Worm (Caenorhabditis elegans) whole organism, midembryonic: ENCODE data around the gene hmg-4.
A peak's percentile ranks its signal among the peaks of the same experiment; 100 is the strongest.

Experiments
- T22C8.4 ChIP-seq: fragments of 200-800 bp; sonication (Bioruptor generic); IDR thresholded peaks from 2 replicates; pipeline ENCODE4 v1.3.6; 2022; ENCODE audit warnings: missing genetic modification characterization, missing compliant biosample characterization
- cog-1 ChIP-seq: sonication (generic microtip); optimal IDR thresholded peaks from 2 replicates; lab custom pipeline; 2016; ENCODE audit warnings: missing genetic modification characterization, missing compliant biosample characterization
- flt-1 ChIP-seq: fragments of 200-800 bp; sonication (Bioruptor generic); IDR thresholded peaks from 2 replicates; pipeline ENCODE4 v1.3.6; 2022; ENCODE audit warnings: missing genetic modification characterization, missing compliant biosample characterization
- klf-2 ChIP-seq: fragments of 200-800 bp; sonication (Bioruptor generic); conservative IDR thresholded peaks from 2 replicates; pipeline ENCODE4 v1.3.6; 2022; ENCODE audit warnings: missing genetic modification reagents, missing genetic modification characterization, missing compliant biosample characterization
- med-1 ChIP-seq: sonication (generic microtip); optimal IDR thresholded peaks from 2 replicates; lab custom pipeline; 2017; ENCODE audit warnings: missing genetic modification characterization, mild to moderate bottlenecking, missing compliant biosample characterization, antibody characterized with exemption, missing genetic modification reagents; ENCODE audit not compliant: insufficient read depth
- ref-1 ChIP-seq: fragments of 200-800 bp; sonication (Bioruptor generic); conservative IDR thresholded peaks from 2 replicates; pipeline ENCODE4 v1.3.6; 2022; ENCODE audit warnings: missing genetic modification reagents, missing genetic modification characterization, missing compliant biosample characterization
- tab-1 ChIP-seq: fragments of 200-800 bp; sonication (Bioruptor generic); IDR thresholded peaks from 2 replicates; pipeline ENCODE4 v1.3.6; 2022; ENCODE audit warnings: missing genetic modification characterization, missing compliant biosample characterization
- ztf-23 ChIP-seq: fragments of 200-800 bp; sonication (Bioruptor generic); IDR thresholded peaks from 2 replicates; pipeline ENCODE4 v1.3.6; 2022; ENCODE audit warnings: missing genetic modification reagents, missing genetic modification characterization, missing compliant biosample characterization
- ztf-29 ChIP-seq: fragments of 200-800 bp; sonication (Bioruptor generic); IDR thresholded peaks from 2 replicates; pipeline ENCODE4 v1.3.6; 2022; ENCODE audit warnings: missing genetic modification reagents, missing genetic modification characterization, missing compliant biosample characterization

hmg-4 gene

ce11 chrIII:7359037-7359548, 22.3 kb downstream of the hmg-4 start, which contains the start of the genes eco-1 and hmgr-1:
eco-1 (minus strand) TSS chrIII:7359095.
hmgr-1 (plus strand) TSS chrIII:7359498.
- TF ChIP-seq flt-1 (GFP tag; lab: Robert Waterston, UW) (no peak), ztf-23 (GFP tag; lab: Robert Waterston, UW) (0 out of 2 replicates have a peak, but pooled peaks have one; percentile 27)

DNA sequence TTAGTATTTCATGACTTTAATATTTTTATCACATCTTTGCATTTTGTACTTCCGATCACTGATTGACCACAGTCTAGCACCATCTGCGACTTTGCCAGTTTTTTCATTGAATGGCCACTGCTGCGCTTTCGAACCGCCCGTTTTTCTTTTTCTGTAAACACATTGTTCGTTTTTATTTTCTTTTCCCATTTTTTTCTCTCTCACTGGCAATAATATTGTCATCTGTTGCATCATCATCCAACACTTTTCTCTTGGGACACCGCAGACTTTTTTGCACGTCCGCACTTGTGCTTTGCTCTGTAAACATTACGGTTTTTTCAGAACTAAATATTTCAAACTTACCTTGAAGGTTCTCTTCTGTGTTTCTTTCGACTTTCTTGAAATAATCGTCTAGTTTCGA, 22.8 kb downstream of the hmg-4 start:
- no peak for TF ChIP-seq ztf-23 (GFP tag; lab: Robert Waterston, UW)
- no peak for TF ChIP-seq med-1
- no peak for TF ChIP-seq T22C8.4 (GFP tag; lab: Robert Waterston, UW)
- TF ChIP-seq klf-2 (GFP tag; lab: Robert Waterston, UW) = no peak
- no peak for TF ChIP-seq tab-1 (GFP tag; lab: Robert Waterston, UW)
- no peak for TF ChIP-seq cog-1 (tag; lab: Kevin White, UChicago)
- no peak for TF ChIP-seq ztf-29
- no peak for TF ChIP-seq ref-1 (GFP tag; lab: Robert Waterston, UW)
- TF ChIP-seq flt-1 (GFP tag; lab: Robert Waterston, UW) = no peak

DNA sequence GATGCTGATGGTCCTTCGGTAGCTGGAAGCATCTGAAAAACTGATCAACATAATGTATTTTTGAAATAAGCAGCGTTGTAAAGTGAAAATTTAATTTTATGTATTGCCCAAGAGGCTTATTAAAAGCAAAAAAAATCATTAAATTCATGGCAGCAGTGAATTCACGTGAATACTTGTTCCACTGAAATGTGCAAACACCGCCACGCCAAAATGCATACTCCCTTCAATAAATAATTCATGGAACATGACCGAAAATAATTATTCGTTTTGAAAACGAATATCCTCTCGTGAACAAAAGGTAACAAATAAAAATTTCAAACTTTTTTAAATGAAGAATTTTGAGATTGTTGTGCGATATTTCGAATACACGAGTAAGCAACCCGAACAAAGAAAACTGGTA, 24.0 kb downstream of the hmg-4 start, which contains the start of gene F08F8.10:
TSS of gene F08F8.10 (minus strand) at position 38 of the 400 bp plus-strand sequence.
- peak; percentile 17; the same call in 1 of the 2 replicates for TF ChIP-seq ztf-23 (GFP tag; lab: Robert Waterston, UW)
- TF ChIP-seq klf-2 (GFP tag; lab: Robert Waterston, UW) = no peak
- no peak for TF ChIP-seq flt-1 (GFP tag; lab: Robert Waterston, UW)
- TF ChIP-seq med-1 = no peak
- TF ChIP-seq ztf-29 = no peak
- no peak for TF ChIP-seq T22C8.4 (GFP tag; lab: Robert Waterston, UW)
- TF ChIP-seq cog-1 (tag; lab: Kevin White, UChicago) = peak; percentile 19
- no peak for TF ChIP-seq tab-1 (GFP tag; lab: Robert Waterston, UW)
- no peak for TF ChIP-seq ref-1 (GFP tag; lab: Robert Waterston, UW)

DNA sequence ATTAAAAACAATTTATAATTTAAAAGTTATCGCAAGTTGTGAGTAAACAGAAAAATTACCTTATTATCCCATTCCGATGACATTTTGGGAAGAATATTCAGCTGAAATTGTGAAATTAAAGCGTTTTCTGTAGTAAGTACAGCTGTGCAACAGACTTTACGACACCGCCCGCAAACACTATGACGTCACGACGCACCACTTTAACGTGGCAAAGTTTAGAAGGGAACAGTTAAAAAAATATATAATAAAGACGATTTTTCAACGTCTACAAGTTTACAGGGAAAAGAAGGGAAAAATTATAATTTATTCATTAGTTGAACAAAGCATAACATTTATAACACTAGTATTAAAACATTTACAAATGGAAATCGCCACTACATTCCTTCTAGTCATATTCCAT, 27.5 kb downstream of the hmg-4 start, which contains the start of gene F08F8.9:
TSS of gene F08F8.9 (minus strand) at position 101 of the 400 bp plus-strand sequence.
- no peak for TF ChIP-seq ref-1 (GFP tag; lab: Robert Waterston, UW)
- no peak for TF ChIP-seq med-1
- no peak for TF ChIP-seq T22C8.4 (GFP tag; lab: Robert Waterston, UW)
- no peak for TF ChIP-seq flt-1 (GFP tag; lab: Robert Waterston, UW)
- TF ChIP-seq klf-2 (GFP tag; lab: Robert Waterston, UW) = no peak
- TF ChIP-seq tab-1 (GFP tag; lab: Robert Waterston, UW) = no peak
- TF ChIP-seq cog-1 (tag; lab: Kevin White, UChicago) = no peak

DNA sequence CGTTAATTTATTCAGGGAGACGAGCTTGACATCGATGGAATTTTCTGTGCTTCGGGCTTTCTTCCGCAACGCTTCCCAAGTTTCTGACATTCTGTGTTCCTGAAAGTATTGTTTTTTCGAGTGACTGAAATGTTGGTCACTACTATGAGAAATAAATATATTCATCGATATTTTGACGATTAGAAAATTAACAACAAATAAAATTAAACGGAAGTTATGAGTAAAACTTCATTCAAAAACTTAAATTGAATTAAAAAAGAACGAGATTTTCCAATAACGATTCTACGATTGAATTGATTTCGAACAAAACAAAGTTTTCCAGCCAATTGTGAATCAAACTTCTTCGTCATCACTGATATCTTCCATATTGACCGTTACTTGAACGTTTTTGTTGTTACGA, 32.3 kb downstream of the hmg-4 start, which contains the start of gene gos-28:
TSS of gene gos-28 (minus strand) at position 101 of the 400 bp plus-strand sequence.
- no peak for TF ChIP-seq klf-2 (GFP tag; lab: Robert Waterston, UW)

ce11 chrIII:7347049-7347448, 34.3 kb downstream of the hmg-4 start, which contains the start of gene F08F8.7:
F08F8.7 (minus strand) TSS chrIII:7347149.
- TF ChIP-seq klf-2 (GFP tag; lab: Robert Waterston, UW) (no peak), ref-1 (GFP tag; lab: Robert Waterston, UW) (no peak), cog-1 (tag; lab: Kevin White, UChicago) (no peak), ztf-23 (GFP tag; lab: Robert Waterston, UW) (no peak), med-1 (no peak), T22C8.4 (GFP tag; lab: Robert Waterston, UW) (no peak), ztf-29 (no peak), tab-1 (GFP tag; lab: Robert Waterston, UW) (no peak), flt-1 (GFP tag; lab: Robert Waterston, UW) (no peak)

- no peak for TF ChIP-seq ztf-23 (GFP tag; lab: Robert Waterston, UW)
- TF ChIP-seq med-1 = no peak
- TF ChIP-seq T22C8.4 (GFP tag; lab: Robert Waterston, UW) = no peak
- no peak for TF ChIP-seq klf-2 (GFP tag; lab: Robert Waterston, UW)
- TF ChIP-seq tab-1 (GFP tag; lab: Robert Waterston, UW) = no peak
- TF ChIP-seq ref-1 (GFP tag; lab: Robert Waterston, UW) = no peak
Measured at ce11 chrIII:7343389-7343788, 38.0 kb downstream of the hmg-4 start, which contains the start of gene F08F8.6. F08F8.6 (plus strand) TSS chrIII:7343689.

ce11 chrIII:7339138-7339537, 42.3 kb downstream of the hmg-4 start:
- no peak for TF ChIP-seq cog-1 (tag; lab: Kevin White, UChicago)
- TF ChIP-seq ztf-23 (GFP tag; lab: Robert Waterston, UW) = no peak
- no peak for TF ChIP-seq T22C8.4 (GFP tag; lab: Robert Waterston, UW)
- TF ChIP-seq ref-1 (GFP tag; lab: Robert Waterston, UW) = no peak
- no peak for TF ChIP-seq ztf-29

DNA sequence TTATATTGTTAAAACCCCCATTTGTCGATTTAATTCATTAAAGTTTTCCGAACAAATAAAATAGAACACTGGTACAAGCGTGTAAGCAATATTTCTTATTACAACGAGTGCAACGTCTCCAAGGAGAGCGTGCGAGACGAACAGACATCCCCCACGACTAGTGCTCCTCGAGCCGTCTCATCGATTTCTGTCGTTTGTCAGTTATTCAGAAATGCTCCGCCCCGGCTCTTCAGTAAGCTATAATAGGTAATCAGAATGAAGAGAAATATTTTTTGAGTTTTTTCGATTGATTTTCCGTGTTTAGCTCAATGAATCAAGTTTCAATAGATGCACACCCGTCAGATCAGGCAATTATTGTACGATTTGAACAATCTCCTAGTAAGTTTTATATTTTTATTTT, 42.7 kb downstream of the hmg-4 start, which contains the start of gene kap-1:
TSS of gene kap-1 (plus strand) at position 143 of the 400 bp plus-strand sequence.
- TF ChIP-seq cog-1 (tag; lab: Kevin White, UChicago) (no peak), klf-2 (GFP tag; lab: Robert Waterston, UW) (no peak), med-1 (no peak), flt-1 (GFP tag; lab: Robert Waterston, UW) (no peak), T22C8.4 (GFP tag; lab: Robert Waterston, UW) (no peak), ztf-29 (no peak)

ce11 chrIII:7338009-7338408, 43.4 kb downstream of the hmg-4 start:
- TF ChIP-seq ztf-29 = no peak
- TF ChIP-seq flt-1 (GFP tag; lab: Robert Waterston, UW) = no peak
- TF ChIP-seq T22C8.4 (GFP tag; lab: Robert Waterston, UW) = no peak
